Fruit fly (Drosophila melanogaster): ENCODE data around the gene CG17186.

Gene CG17186

DNA sequence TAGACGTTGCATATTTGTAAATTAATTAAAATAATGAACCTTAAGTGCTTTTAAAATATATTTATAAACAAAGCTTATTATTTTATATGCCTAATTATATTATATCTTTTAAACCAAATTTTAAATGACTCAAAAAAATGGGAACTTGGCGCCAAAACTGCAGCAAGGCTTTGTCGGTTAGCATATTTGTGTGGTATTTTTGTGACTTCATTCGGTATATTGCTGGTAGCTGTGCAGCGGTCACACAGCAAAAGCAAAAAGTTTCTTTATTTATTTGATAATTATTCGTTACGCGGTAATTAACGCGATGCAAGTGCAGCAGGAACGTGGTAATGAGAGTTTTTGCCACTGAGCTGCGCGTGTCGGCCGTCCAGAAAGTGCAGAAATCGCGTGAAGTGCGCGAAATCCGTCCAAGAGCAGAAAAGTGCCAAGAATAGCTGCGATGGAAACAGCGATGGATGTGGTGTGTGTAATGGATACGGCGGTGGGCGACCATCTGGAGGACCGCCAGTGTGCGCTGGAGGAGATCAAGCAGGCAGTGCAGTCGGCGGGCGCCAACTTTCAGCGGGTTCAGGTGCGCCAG, 2.2 kb upstream of the CG17186 start, which contains the start of gene Ask1 (continued):
- TF ChIP-seq oc (tag; optimal IDR thresholded peaks at IDR 0.05), result no peak
- no peak for TF ChIP-seq ara (GFP tag; IDR thresholded peaks at IDR 0.05)
- no peak for TF ChIP-seq her (GFP tag; optimal IDR thresholded peaks at IDR 0.05)
- no peak for TF ChIP-seq Drgx (GFP tag; IDR thresholded peaks at IDR 0.05)
- no peak for TF ChIP-seq CG3065 (GFP tag; optimal IDR thresholded peaks at IDR 0.05)
- TF ChIP-seq CG11695 (GFP tag; IDR thresholded peaks at IDR 0.05), result no peak
- TF ChIP-seq CG12299 (tag; optimal IDR thresholded peaks at IDR 0.05), result no peak
- TF ChIP-seq CG14014 (GFP tag; IDR thresholded peaks at IDR 0.05), result no peak
- no peak for TF ChIP-seq BEAF-32 (GFP tag; optimal IDR thresholded peaks at IDR 0.05)
- TF ChIP-seq crol (GFP tag; IDR thresholded peaks at IDR 0.05), result no peak
- no peak for TF ChIP-seq CG1602 (GFP tag; optimal IDR thresholded peaks at IDR 0.05)
- TF ChIP-seq CG42726 (GFP tag; IDR thresholded peaks at IDR 0.05; ENCODE audit: partially characterized antibody), result no peak
- no peak for TF ChIP-seq CG2678 (tag; optimal IDR thresholded peaks at IDR 0.05)
- TF ChIP-seq sim (GFP tag; IDR thresholded peaks at IDR 0.05), result no peak
- TF ChIP-seq CG18599 (GFP tag; optimal IDR thresholded peaks at IDR 0.05), result no peak
- TF ChIP-seq NC2α (GFP tag; optimal IDR thresholded peaks at IDR 0.05), result no peak
- no peak for TF ChIP-seq vnd (GFP tag; IDR thresholded peaks at IDR 0.05; ENCODE audit: partially characterized antibody)
- peak; percentile 20 for TF ChIP-seq CG10267 (tag; optimal IDR thresholded peaks at IDR 0.05)
- no peak for TF ChIP-seq D (optimal IDR thresholded peaks at IDR 0.05)
- TF ChIP-seq D (GFP tag; optimal IDR thresholded peaks at IDR 0.05), result no peak
- no peak for TF ChIP-seq Atf6 (GFP tag; IDR thresholded peaks at IDR 0.05)
- TF ChIP-seq kay (GFP tag; optimal IDR thresholded peaks at IDR 0.05), result no peak
- TF ChIP-seq ems (GFP tag; optimal IDR thresholded peaks at IDR 0.05), result no peak
- TF ChIP-seq CG6254 (GFP tag; optimal IDR thresholded peaks at IDR 0.05), result peak; percentile 98
- TF ChIP-seq CoRest (tag; optimal IDR thresholded peaks at IDR 0.05), result no peak
- peak; percentile 65 for TF ChIP-seq pzg (GFP tag; optimal IDR thresholded peaks at IDR 0.05)
- no peak for TF ChIP-seq Side (GFP tag; optimal IDR thresholded peaks at IDR 0.05)
- TF ChIP-seq Bteb2 (GFP tag; optimal IDR thresholded peaks at IDR 0.05), result no peak
- TF ChIP-seq CG1603 (tag; optimal IDR thresholded peaks at IDR 0.05), result no peak
- no peak for TF ChIP-seq lilli (GFP tag; optimal IDR thresholded peaks at IDR 0.05)
- TF ChIP-seq kah (GFP tag; optimal IDR thresholded peaks at IDR 0.05), result peak; percentile 73
- no peak for TF ChIP-seq Dref (GFP tag; IDR thresholded peaks at IDR 0.05)
- no peak; the same call in 2 of the 3 replicates for TF ChIP-seq sr (GFP tag; IDR thresholded peaks at IDR 0.05)
- TF ChIP-seq CG32767 (GFP tag; IDR thresholded peaks at IDR 0.05), result no peak
- TF ChIP-seq exex (tag; optimal IDR thresholded peaks at IDR 0.05), result peak; percentile 16
- no peak for TF ChIP-seq CG12219 (GFP tag; optimal IDR thresholded peaks at IDR 0.05)
- TF ChIP-seq CHES-1-like (GFP tag; optimal IDR thresholded peaks at IDR 0.05), result no peak
- TF ChIP-seq CG9876 (GFP tag; optimal IDR thresholded peaks at IDR 0.05), result no peak
- no peak for TF ChIP-seq nerfin-2 (GFP tag; IDR thresholded peaks at IDR 0.05; ENCODE audit: partially characterized antibody)
- no peak for TF ChIP-seq Doc2 (GFP tag; IDR thresholded peaks at IDR 0.05)
- TF ChIP-seq ash1 (GFP tag; optimal IDR thresholded peaks at IDR 0.05), result no peak
- peak; percentile 87 for TF ChIP-seq E2f2 (GFP tag; IDR thresholded peaks at IDR 0.05)
- TF ChIP-seq lov (optimal IDR thresholded peaks at IDR 0.05), result no peak
- no peak for TF ChIP-seq lov (GFP tag; IDR thresholded peaks at IDR 0.05)
- peak; percentile 59 for TF ChIP-seq MBD-R2 (GFP tag; IDR thresholded peaks at IDR 0.05)
- no peak for TF ChIP-seq CG6791 (GFP tag; IDR thresholded peaks at IDR 0.05; ENCODE audit: partially characterized antibody)
- no peak for TF ChIP-seq bigmax (GFP tag; optimal IDR thresholded peaks at IDR 0.05)
- no peak for TF ChIP-seq CG3726 (GFP tag; IDR thresholded peaks at IDR 0.05)
- TF ChIP-seq emc (GFP tag; optimal IDR thresholded peaks at IDR 0.05), result no peak
- no peak for TF ChIP-seq CG18619 (GFP tag; optimal IDR thresholded peaks at IDR 0.05)
- no peak for TF ChIP-seq CG13123 (GFP tag; optimal IDR thresholded peaks at IDR 0.05)
- TF ChIP-seq Dad (GFP tag; optimal IDR thresholded peaks at IDR 0.05), result no peak

All from whole organism, embryonic.